Worm (Caenorhabditis elegans) whole organism, mixed stage, embryonic: Measurements from ENCODE around the gene try-3.

Source experiments
- ceh-43 ChIP-seq: fragments of 200-800 bp; sonication (Bioruptor generic); optimal IDR thresholded peaks from 2 replicates; lab custom pipeline; 2018; ENCODE audit warnings: mild to moderate bottlenecking, missing genetic modification characterization, moderate library complexity, missing compliant biosample characterization
- ces-1 ChIP-seq: fragments of 150-350 bp; optimal IDR thresholded peaks from 2 replicates; lab custom pipeline; 2014; ENCODE audit warnings: missing biosample characterization, missing genetic modification reagents, missing genetic modification characterization
- elt-1 ChIP-seq: sonication (generic microtip); optimal IDR thresholded peaks from 2 replicates; lab custom pipeline; 2017; ENCODE audit warnings: missing genetic modification characterization, mild to moderate bottlenecking, missing compliant biosample characterization, antibody characterized with exemption, moderate library complexity, borderline replicate concordance; ENCODE audit not compliant: insufficient read depth
- mep-1 ChIP-seq: fragments of 150-350 bp; optimal IDR thresholded peaks from 2 replicates; lab custom pipeline; 2017; ENCODE audit warnings: missing biosample characterization, missing genetic modification reagents, missing genetic modification characterization, inconsistent platforms
- nhr-237 ChIP-seq: fragments of 150-350 bp; optimal IDR thresholded peaks from 2 replicates; lab custom pipeline; 2014; ENCODE audit warnings: missing biosample characterization, missing genetic modification characterization
- pha-4 ChIP-seq: fragments of 150-350 bp; optimal IDR thresholded peaks from 2 replicates; lab custom pipeline; 2018; ENCODE audit warnings: missing biosample characterization, missing genetic modification reagents, missing genetic modification characterization

DNA sequence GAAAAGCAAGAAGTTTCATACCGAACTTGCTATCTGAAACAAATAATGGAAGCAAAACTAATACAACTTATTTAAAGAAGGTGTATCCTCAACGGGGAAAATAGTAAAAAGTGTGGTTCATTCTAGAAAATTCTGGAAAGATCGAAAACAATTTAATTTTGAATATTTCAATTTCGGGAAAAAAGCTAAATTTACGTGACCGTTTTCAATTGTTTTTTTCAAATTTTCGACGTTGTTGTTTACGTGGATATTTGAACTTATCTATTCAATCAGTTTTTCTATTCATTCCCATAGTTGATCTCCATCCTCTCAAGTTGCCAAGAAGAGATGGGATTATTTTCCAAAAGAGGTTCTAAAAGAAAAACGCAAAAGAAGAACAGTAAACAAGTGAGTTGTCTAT, 21.0 kb upstream of the try-3 start, which contains the start of gene C01G5.3:
- TF ChIP-seq pha-4 (tag; lab: Kevin White, UChicago) (no peak), elt-1 (no peak), ceh-43 (GFP tag; lab: Kevin White, UChicago) (no peak), ces-1 (no peak), mep-1 (tag; lab: Kevin White, UChicago) (no peak), nhr-237 (tag; lab: Kevin White, UChicago) (no peak)
